Worm (Caenorhabditis elegans): ENCODE measurements around the gene prmt-6.

DNA sequence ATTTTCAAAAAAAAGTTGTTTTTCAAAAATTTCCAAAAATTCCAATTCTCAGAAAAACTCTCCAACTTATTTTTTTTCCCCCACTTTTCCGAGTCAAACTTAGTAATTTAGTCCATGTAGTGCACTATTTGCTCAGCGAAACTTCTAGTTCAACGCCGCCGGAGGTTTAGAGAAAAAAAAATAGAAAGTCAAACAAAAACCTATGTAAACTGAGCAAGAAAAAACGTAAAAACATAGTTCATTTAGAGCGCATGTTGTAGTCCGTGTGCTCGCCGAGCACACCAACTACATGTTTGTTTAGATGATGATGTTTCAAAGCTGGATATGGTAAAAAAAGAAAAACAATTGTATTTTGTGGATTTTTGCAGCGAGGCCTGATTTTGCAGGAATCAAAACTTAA is 31.5 kb downstream of the prmt-6 start:
- TF ChIP-seq Y53G8AR.9 (GFP tag; conservative IDR thresholded peaks at IDR 0.05), result no peak
- no peak for TF ChIP-seq F57C9.4 (tag; optimal IDR thresholded peaks at IDR 0.05)
- no peak for TF ChIP-seq F22D6.2 (tag; optimal IDR thresholded peaks at IDR 0.05)
- no peak for TF ChIP-seq snpc-4 (GFP tag; optimal IDR thresholded peaks at IDR 0.05)
- no peak for TF ChIP-seq snpc-4 (tag; optimal IDR thresholded peaks at IDR 0.05)
- no peak for TF ChIP-seq ceh-27 (GFP tag; optimal IDR thresholded peaks at IDR 0.05)
- no peak for TF ChIP-seq nhr-179 (tag; optimal IDR thresholded peaks at IDR 0.05)
- TF ChIP-seq nfya-1 (tag; optimal IDR thresholded peaks at IDR 0.05; ENCODE audit: borderline replicate concordance, insufficient read depth), result no peak
- TF ChIP-seq rpc-1 (optimal IDR thresholded peaks at IDR 0.05), result no peak
- TF ChIP-seq rpc-1 (tag; optimal IDR thresholded peaks at IDR 0.05), result no peak
- TF ChIP-seq let-526 (GFP tag; IDR thresholded peaks at IDR 0.05), result no peak
- TF ChIP-seq madf-10 (tag; optimal IDR thresholded peaks at IDR 0.05), result no peak
- no peak for TF ChIP-seq lin-35 (GFP tag; optimal IDR thresholded peaks at IDR 0.05)
- no peak for TF ChIP-seq F10E7.11 (tag; optimal IDR thresholded peaks at IDR 0.05)
- TF ChIP-seq pha-4 (tag; optimal IDR thresholded peaks at IDR 0.05), result no peak
- no peak for TF ChIP-seq unc-62 (GFP tag; optimal IDR thresholded peaks at IDR 0.05)

Measured in whole organism, young adult.